Worm (Caenorhabditis elegans) whole organism, L4/young adult: Measurements from ENCODE around the gene C33D9.8.

ENCODE experiments used
- W03F9.2 ChIP-seq: fragments of 150-350 bp; optimal IDR thresholded peaks from 2 replicates; lab custom pipeline; 2014; ENCODE audit warnings: missing biosample characterization, missing genetic modification characterization
- dao-5 ChIP-seq: sonication (generic microtip); optimal IDR thresholded peaks from 2 replicates; lab custom pipeline; 2016; ENCODE audit warnings: missing genotype, missing genetic modification characterization, moderate library complexity, missing compliant biosample characterization
- him-1 ChIP-seq: sonication (generic microtip); optimal IDR thresholded peaks from 2 replicates; lab custom pipeline; 2016; ENCODE audit warnings: missing genotype, missing genetic modification reagents, missing genetic modification characterization, missing compliant biosample characterization

Gene C33D9.8

ce11 chrIV:8739926-8740325 lies 46.6 kb downstream of the C33D9.8 start, which contains the start of gene mrps-33:
mrps-33 (minus strand) TSS chrIV:8740026.
- TF ChIP-seq W03F9.2 (tag; lab: Kevin White, UChicago) (no peak), him-1 (tag; lab: Kevin White, UChicago) (no peak), dao-5 (tag; lab: Kevin White, UChicago) (no peak)

ce11 chrIV:8739294-8739693 lies 47.3 kb downstream of the C33D9.8 start, which contains the start of gene F21D5.5:
F21D5.5 (minus strand) TSS chrIV:8739394.
- no peak for TF ChIP-seq him-1 (tag; lab: Kevin White, UChicago)
- no peak for TF ChIP-seq dao-5 (tag; lab: Kevin White, UChicago)
- TF ChIP-seq W03F9.2 (tag; lab: Kevin White, UChicago): no peak

- TF ChIP-seq him-1 (tag; lab: Kevin White, UChicago) (no peak), dao-5 (tag; lab: Kevin White, UChicago) (no peak)
Observed at ce11 chrIV:8737787-8738186, 48.8 kb downstream of the C33D9.8 start, which contains the start of gene F21D5.4. F21D5.4 (plus strand) TSS chrIV:8738087.

- TF ChIP-seq dao-5 (tag; lab: Kevin White, UChicago) (no peak), him-1 (tag; lab: Kevin White, UChicago) (no peak), W03F9.2 (tag; lab: Kevin White, UChicago) (peak; percentile 10)
Observed at ce11 chrIV:8737354-8737753, 49.2 kb downstream of the C33D9.8 start.
